Worm (Caenorhabditis elegans) whole organism, young adult: ENCODE results near the gene T19B10.12.
A peak's percentile ranks its signal among the peaks of the same experiment; 100 is the strongest.

Experiments used
- B0261.1 ChIP-seq: sonication (generic microtip); optimal IDR thresholded peaks from 2 replicates; lab custom pipeline; 2016; ENCODE audit warnings: mild to moderate bottlenecking, missing genetic modification characterization, moderate library complexity, missing compliant biosample characterization
- D2030.7 ChIP-seq: fragments of 200-800 bp; sonication (Bioruptor generic); IDR thresholded peaks from 2 replicates; pipeline ENCODE4 v1.3.6; 2022; ENCODE audit warnings: missing genetic modification reagents, missing genetic modification characterization, missing compliant biosample characterization
- F10E7.11 ChIP-seq: sonication (generic microtip); optimal IDR thresholded peaks from 2 replicates; lab custom pipeline; 2017; ENCODE audit warnings: mild to moderate bottlenecking, missing genetic modification characterization, moderate library complexity, missing compliant biosample characterization
- F57A8.1 ChIP-seq: fragments of 200-800 bp; sonication (Bioruptor generic); optimal IDR thresholded peaks from 2 replicates; lab custom pipeline; 2018; ENCODE audit warnings: mild to moderate bottlenecking, missing genetic modification characterization, moderate library complexity, missing compliant biosample characterization
- Y53F4B.3 ChIP-seq: fragments of 200-800 bp; sonication (Bioruptor generic); IDR thresholded peaks from 2 replicates; pipeline ENCODE4 v1.3.6; 2022; ENCODE audit warnings: missing genetic modification reagents, missing genetic modification characterization, missing compliant biosample characterization
- Y53G8AR.9 ChIP-seq: fragments of 200-800 bp; sonication (Bioruptor generic); conservative IDR thresholded peaks from 2 replicates; pipeline ENCODE4 v1.3.6; 2022; ENCODE audit warnings: missing genetic modification reagents, missing genetic modification characterization, missing compliant biosample characterization
- Y67H2A.10 ChIP-seq: fragments of 200-800 bp; sonication (Bioruptor generic); conservative IDR thresholded peaks from 2 replicates; pipeline ENCODE4 v1.3.6; 2022; ENCODE audit warnings: missing genetic modification reagents, missing genetic modification characterization, missing compliant biosample characterization
- Y95B8A.8 ChIP-seq: fragments of 200-800 bp; sonication (Bioruptor generic); IDR thresholded peaks from 2 replicates; pipeline ENCODE4 v1.3.6; 2022; ENCODE audit warnings: missing genetic modification reagents, missing genetic modification characterization, missing compliant biosample characterization
- akir-1 ChIP-seq: fragments of 200-800 bp; sonication (Bioruptor generic); optimal IDR thresholded peaks from 2 replicates; lab custom pipeline; 2018; ENCODE audit warnings: mild to moderate bottlenecking, missing genetic modification characterization, moderate library complexity, missing compliant biosample characterization
- ama-1 ChIP-seq, 3 experiments: fragments of 150-350 bp in 1 of 3; sonication (generic microtip) in 2 of 3; optimal IDR thresholded peaks; 2 replicates each; lab custom pipeline; 2014 to 2018; ENCODE audit warnings: missing biosample characterization in 2 of 3, missing genetic modification characterization in 2 of 3, missing genetic modification reagents in 2 of 3
- aptf-2 ChIP-seq: fragments of 200-800 bp; sonication (Bioruptor generic); conservative IDR thresholded peaks from 2 replicates; pipeline ENCODE4 v1.3.6; 2022; ENCODE audit warnings: missing genetic modification reagents, missing genetic modification characterization, missing compliant biosample characterization
- aptf-3 ChIP-seq: fragments of 200-800 bp; sonication (Bioruptor generic); IDR thresholded peaks from 2 replicates; pipeline ENCODE4 v1.3.6; 2022; ENCODE audit warnings: missing genetic modification characterization, missing compliant biosample characterization
- atf-7 ChIP-seq: sonication (generic microtip); optimal IDR thresholded peaks from 2 replicates; lab custom pipeline; 2017; ENCODE audit warnings: mild to moderate bottlenecking, missing genetic modification characterization, missing compliant biosample characterization
- attf-5 ChIP-seq: fragments of 200-800 bp; sonication (Bioruptor generic); optimal IDR thresholded peaks from 2 replicates; lab custom pipeline; 2018; ENCODE audit warnings: mild to moderate bottlenecking, missing genetic modification characterization, missing compliant biosample characterization
- bed-1 ChIP-seq: fragments of 200-800 bp; sonication (Bioruptor generic); IDR thresholded peaks from 2 replicates; pipeline ENCODE4 v1.3.6; 2022; ENCODE audit warnings: missing genetic modification reagents, missing genetic modification characterization, missing compliant biosample characterization
- ceh-79 ChIP-seq: sonication (generic microtip); optimal IDR thresholded peaks from 2 replicates; lab custom pipeline; 2017; ENCODE audit warnings: mild to moderate bottlenecking, missing genetic modification characterization, missing compliant biosample characterization
- ceh-91 ChIP-seq: fragments of 200-800 bp; sonication (Bioruptor generic); IDR thresholded peaks from 2 replicates; pipeline ENCODE4 v1.3.6; 2022; ENCODE audit warnings: missing genetic modification reagents, missing genetic modification characterization, missing compliant biosample characterization
- die-1 ChIP-seq: sonication (generic microtip); optimal IDR thresholded peaks from 2 replicates; lab custom pipeline; 2016; ENCODE audit warnings: missing genotype, mild to moderate bottlenecking, missing genetic modification characterization, missing compliant biosample characterization
- egl-18 ChIP-seq: fragments of 200-800 bp; sonication (Bioruptor generic); IDR thresholded peaks from 2 replicates; pipeline ENCODE4 v1.3.6; 2022; ENCODE audit warnings: missing genetic modification reagents, missing genetic modification characterization, missing compliant biosample characterization
- hlh-26 ChIP-seq: fragments of 200-800 bp; sonication (Bioruptor generic); conservative IDR thresholded peaks from 2 replicates; pipeline ENCODE4 v1.3.6; 2022; ENCODE audit warnings: missing genetic modification reagents, missing genetic modification characterization, missing compliant biosample characterization
- hmg-1.2 ChIP-seq: fragments of 200-800 bp; sonication (Bioruptor generic); IDR thresholded peaks from 2 replicates; pipeline ENCODE4 v1.3.6; 2022; ENCODE audit warnings: missing genetic modification reagents, missing genetic modification characterization, missing compliant biosample characterization
- hmg-20 ChIP-seq: fragments of 200-800 bp; sonication (Bioruptor generic); IDR thresholded peaks from 2 replicates; pipeline ENCODE4 v1.3.6; 2022; ENCODE audit warnings: missing genetic modification reagents, missing genetic modification characterization, missing compliant biosample characterization
- let-607 ChIP-seq, 2 experiments: fragments of 200-800 bp in 1 of 2; sonication (Bioruptor generic) in 1 of 2; sonication (generic microtip) in 1 of 2; optimal IDR thresholded peaks; 2 replicates each; lab custom pipeline; 2016 to 2018; ENCODE audit warnings: mild to moderate bottlenecking in 2 of 2, missing compliant biosample characterization in 2 of 2, missing genetic modification characterization in 2 of 2, moderate library complexity in 2 of 2, missing genotype in 1 of 2
- lsy-27 ChIP-seq: sonication (generic microtip); optimal IDR thresholded peaks from 2 replicates; lab custom pipeline; 2017; ENCODE audit warnings: missing genetic modification characterization, mild to moderate bottlenecking, missing compliant biosample characterization, antibody characterized with exemption, missing genotype, borderline replicate concordance; ENCODE audit not compliant: insufficient read depth
- madf-10 ChIP-seq: sonication (generic microtip); optimal IDR thresholded peaks from 2 replicates; lab custom pipeline; 2016; ENCODE audit warnings: mild to moderate bottlenecking, missing genetic modification characterization, missing compliant biosample characterization
- madf-3 ChIP-seq: fragments of 200-800 bp; sonication (Bioruptor generic); IDR thresholded peaks from 2 replicates; pipeline ENCODE4 v1.3.6; 2022; ENCODE audit warnings: missing genetic modification reagents, missing genetic modification characterization, missing compliant biosample characterization
- madf-6 ChIP-seq: fragments of 200-800 bp; sonication (Bioruptor generic); IDR thresholded peaks from 2 replicates; pipeline ENCODE4 v1.3.6; 2022; ENCODE audit warnings: missing genetic modification reagents, missing genetic modification characterization, missing compliant biosample characterization
- mes-4 ChIP-seq: sonication (generic microtip); optimal IDR thresholded peaks from 2 replicates; lab custom pipeline; 2016; ENCODE audit warnings: missing genotype, missing genetic modification characterization, missing compliant biosample characterization
- nfyb-1 ChIP-seq: fragments of 200-800 bp; sonication (Bioruptor generic); IDR thresholded peaks from 2 replicates; pipeline ENCODE4 v1.3.6; 2022; ENCODE audit warnings: missing genetic modification reagents, missing genetic modification characterization, missing compliant biosample characterization
- nhr-27 ChIP-seq: fragments of 200-800 bp; sonication (Bioruptor generic); optimal IDR thresholded peaks from 2 replicates; lab custom pipeline; 2018; ENCODE audit warnings: mild to moderate bottlenecking, missing genetic modification characterization, moderate library complexity, missing compliant biosample characterization
- rec-8 ChIP-seq, 2 experiments: sonication (generic microtip); optimal IDR thresholded peaks; 2 replicates each; lab custom pipeline; 2016; ENCODE audit warnings: mild to moderate bottlenecking in 2 of 2, missing genetic modification characterization in 2 of 2, missing genetic modification reagents in 2 of 2, missing genotype in 2 of 2, missing biosample characterization in 1 of 2, missing compliant biosample characterization in 1 of 2, moderate library complexity in 1 of 2
- rpc-1 ChIP-seq, 2 experiments: fragments of 150-350 bp in 1 of 2; sonication (generic microtip) in 1 of 2; optimal IDR thresholded peaks; 2 replicates each; lab custom pipeline; 2014 to 2018; ENCODE audit warnings: missing biosample characterization in 1 of 2, missing genetic modification characterization in 1 of 2, missing genetic modification reagents in 1 of 2, missing genotype in 1 of 2
- snpc-1.1 ChIP-seq: sonication (generic microtip); optimal IDR thresholded peaks from 2 replicates; lab custom pipeline; 2017; ENCODE audit warnings: missing genetic modification characterization, mild to moderate bottlenecking, missing compliant biosample characterization, antibody characterized with exemption, moderate library complexity, missing genotype, missing genetic modification reagents; ENCODE audit not compliant: insufficient read depth
- snpc-3.4 ChIP-seq: sonication (generic microtip); optimal IDR thresholded peaks from 2 replicates; lab custom pipeline; 2017; ENCODE audit warnings: missing genetic modification characterization, mild to moderate bottlenecking, missing compliant biosample characterization, antibody characterized with exemption, moderate library complexity, missing genotype, missing genetic modification reagents
- snpc-4 ChIP-seq, 5 experiments: fragments of 150-350 bp in 1 of 5; sonication (generic microtip) in 4 of 5; optimal IDR thresholded peaks; 2 replicates each; lab custom pipeline; 2014 to 2018; ENCODE audit warnings: missing genetic modification characterization in 5 of 5, missing biosample characterization in 3 of 5, antibody characterized with exemption in 2 of 5, mild to moderate bottlenecking in 2 of 5, missing compliant biosample characterization in 2 of 5, missing genotype in 2 of 5, moderate library complexity in 2 of 5, missing genetic modification reagents in 1 of 5
- sptf-2 ChIP-seq: fragments of 200-800 bp; sonication (Bioruptor generic); optimal IDR thresholded peaks from 2 replicates; lab custom pipeline; 2018; ENCODE audit warnings: mild to moderate bottlenecking, missing genetic modification characterization, missing compliant biosample characterization
- tbp1 ChIP-seq: fragments of 200-800 bp; sonication (Bioruptor generic); optimal IDR thresholded peaks from 2 replicates; lab custom pipeline; 2018; ENCODE audit warnings: mild to moderate bottlenecking, missing genetic modification characterization, missing compliant biosample characterization
- tlf-1 ChIP-seq: fragments of 200-800 bp; sonication (Bioruptor generic); optimal IDR thresholded peaks from 2 replicates; lab custom pipeline; 2018; ENCODE audit warnings: mild to moderate bottlenecking, missing genetic modification characterization, missing compliant biosample characterization
- unc-130 ChIP-seq: sonication (generic microtip); optimal IDR thresholded peaks from 2 replicates; lab custom pipeline; 2016; ENCODE audit warnings: missing genetic modification reagents, missing genetic modification characterization, missing compliant biosample characterization
- xnd-1 ChIP-seq: sonication (generic microtip); optimal IDR thresholded peaks from 2 replicates; lab custom pipeline; 2016; ENCODE audit warnings: missing genotype, missing genetic modification reagents, missing genetic modification characterization, missing compliant biosample characterization
- zim-3 ChIP-seq: sonication (generic microtip); optimal IDR thresholded peaks from 2 replicates; lab custom pipeline; 2017; ENCODE audit warnings: mild to moderate bottlenecking, missing genetic modification characterization, moderate library complexity, missing compliant biosample characterization

T19B10.12 gene

DNA sequence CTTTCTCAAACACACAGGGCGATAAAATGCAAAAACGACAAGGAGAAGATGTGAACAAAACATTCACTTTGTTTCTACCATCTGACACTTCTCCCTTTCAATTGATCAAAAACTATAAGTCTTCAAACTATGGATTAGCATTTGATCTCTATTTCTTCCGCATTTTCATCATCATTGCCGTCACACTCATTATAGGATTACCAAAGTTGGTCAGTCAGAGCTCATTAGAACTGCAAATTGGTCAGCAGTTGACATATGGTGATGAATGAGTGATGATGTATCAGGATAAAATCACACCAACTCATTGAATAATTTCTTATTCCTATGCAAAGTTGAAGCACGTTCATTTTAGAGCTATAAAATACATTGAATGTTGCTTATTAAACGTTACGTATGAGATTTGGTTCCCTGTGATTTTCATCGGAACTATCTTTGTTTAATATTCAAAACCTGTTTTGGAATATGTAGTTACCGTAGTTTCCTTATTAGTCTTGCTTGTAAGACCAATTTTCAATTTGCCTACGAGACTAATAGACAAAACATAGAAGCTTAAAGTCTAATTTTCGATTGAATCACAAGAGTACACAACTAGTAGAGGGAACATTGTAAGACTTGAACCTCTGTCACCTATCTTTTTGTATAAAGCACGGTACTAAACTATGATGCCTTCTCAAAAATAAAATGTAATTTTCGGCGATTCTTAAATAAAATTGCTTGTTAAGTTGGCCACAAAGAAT, 41.2 kb upstream of the T19B10.12 start:
- TF ChIP-seq akir-1 (GFP tag; lab: Kevin White, UChicago) (no peak), tbp1 (GFP tag; lab: Kevin White, UChicago) (no peak), die-1 (tag; lab: Kevin White, UChicago) (no peak), atf-7 (tag; lab: Kevin White, UChicago) (no peak), snpc-4 (GFP tag; optimal IDR thresholded peaks at IDR 0.05; lab: Kevin White, UChicago) (no peak), snpc-4 (tag; optimal IDR thresholded peaks at IDR 0.05; lab: Kevin White, UChicago) (no peak), aptf-2 (GFP tag; lab: Robert Waterston, UW) (no peak), snpc-1.1 (tag; lab: Kevin White, UChicago) (no peak), zim-3 (no peak), madf-10 (tag; lab: Kevin White, UChicago) (no peak), nfyb-1 (GFP tag; lab: Robert Waterston, UW) (no peak), Y67H2A.10 (GFP tag; lab: Robert Waterston, UW) (no peak), lsy-27 (no peak), hlh-26 (no peak), xnd-1 (tag; lab: Kevin White, UChicago) (no peak), nhr-27 (tag; lab: Kevin White, UChicago) (no peak), bed-1 (GFP tag; lab: Robert Waterston, UW) (no peak), unc-130 (GFP tag; lab: Kevin White, UChicago) (no peak), let-607 (tag; optimal IDR thresholded peaks at IDR 0.05; lab: Kevin White, UChicago) (no peak), Y95B8A.8 (GFP tag; lab: Robert Waterston, UW) (no peak), D2030.7 (GFP tag; lab: Robert Waterston, UW) (no peak)
- TF ChIP-seq, all 124 proteins: peak for 0

DNA sequence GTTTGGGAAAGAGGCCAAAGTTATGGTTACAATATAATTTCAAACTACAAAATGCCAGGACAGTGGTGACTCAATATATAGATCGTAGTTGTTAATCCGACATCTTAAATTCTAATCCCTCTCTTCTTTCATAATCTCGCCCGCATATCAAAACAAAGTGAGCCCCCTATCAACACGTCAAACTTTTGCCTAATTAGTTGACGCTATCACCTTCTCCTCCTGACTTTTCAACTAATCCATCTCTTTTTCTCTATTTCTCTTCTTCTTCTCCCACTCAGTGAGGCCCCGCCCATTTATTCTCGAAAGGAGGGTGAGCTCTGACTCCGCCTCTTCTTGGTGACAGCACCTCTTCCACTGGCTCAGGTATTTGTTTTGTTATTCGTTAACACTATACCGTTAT, 39.5 kb upstream of the T19B10.12 start:
- 0 out of 2 replicates have a peak, but pooled peaks have one; percentile 11 for TF ChIP-seq hmg-1.2 (GFP tag; lab: Robert Waterston, UW)
- no peak for TF ChIP-seq mes-4 (tag; lab: Kevin White, UChicago)

DNA sequence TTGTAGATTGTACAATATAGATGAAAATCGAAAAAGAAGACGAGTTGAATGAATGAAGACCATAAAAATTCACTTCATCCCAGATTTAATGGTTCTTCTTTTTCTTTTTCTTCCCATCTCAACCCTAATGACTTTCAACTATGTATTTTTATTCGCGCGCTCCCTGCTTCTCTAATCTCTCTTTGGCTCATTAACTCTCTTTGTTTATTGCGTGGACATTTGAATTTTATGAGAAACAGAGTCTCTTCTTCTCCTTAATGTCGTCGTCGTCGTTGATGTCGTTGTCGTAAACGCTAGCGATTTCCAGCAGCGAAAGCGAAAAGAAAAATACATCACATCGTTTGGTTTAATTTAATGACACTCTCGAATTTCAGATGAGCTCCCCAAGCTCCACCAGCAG, 36.3 kb upstream of the T19B10.12 start:
- TF ChIP-seq rec-8 (tag; optimal IDR thresholded peaks at IDR 0.05; lab: Kevin White, UChicago) = no peak
- TF ChIP-seq snpc-3.4 = no peak
- no peak for TF ChIP-seq ama-1 (optimal IDR thresholded peaks at IDR 0.05; lab: Kevin White, UChicago)
- TF ChIP-seq ama-1 (GFP tag; optimal IDR thresholded peaks at IDR 0.05; lab: Kevin White, UChicago) = no peak
- no peak for TF ChIP-seq Y53G8AR.9
- no peak for TF ChIP-seq ceh-91 (GFP tag; lab: Robert Waterston, UW)
- TF ChIP-seq F57A8.1 (GFP tag; lab: Kevin White, UChicago) = no peak
- no peak for TF ChIP-seq hlh-26
- no peak for TF ChIP-seq tlf-1 (GFP tag; lab: Kevin White, UChicago)

DNA sequence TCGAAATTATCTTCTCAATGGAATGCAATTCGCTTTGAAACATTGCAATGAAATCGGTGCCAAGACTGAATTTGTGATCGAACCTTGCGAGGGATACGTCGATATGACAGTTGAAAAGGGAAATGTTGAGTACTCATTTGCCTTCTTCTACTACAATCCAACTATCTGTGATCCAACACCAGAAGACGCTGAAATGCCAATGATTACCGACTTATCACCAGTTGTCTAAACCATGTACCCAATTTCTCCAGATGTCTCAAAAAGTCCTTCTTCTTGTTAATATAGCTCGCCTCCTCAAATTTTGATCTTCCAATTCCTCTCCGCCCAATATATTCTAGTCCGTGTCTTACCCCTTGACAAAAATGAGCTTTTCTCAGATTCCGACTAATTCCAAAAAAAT, 34.7 kb upstream of the T19B10.12 start:
- TF ChIP-seq rpc-1 (optimal IDR thresholded peaks at IDR 0.05; lab: Kevin White, UChicago) (no peak), rpc-1 (tag; optimal IDR thresholded peaks at IDR 0.05; lab: Kevin White, UChicago) (no peak), madf-3 (no peak), rec-8 (tag; optimal IDR thresholded peaks at IDR 0.05; lab: Kevin White, UChicago) (no peak), madf-10 (tag; lab: Kevin White, UChicago) (no peak), ceh-79 (tag; lab: Kevin White, UChicago) (no peak), F10E7.11 (tag; lab: Kevin White, UChicago) (no peak), B0261.1 (tag; lab: Kevin White, UChicago) (no peak), egl-18 (GFP tag; lab: Robert Waterston, UW) (no peak), lsy-27 (no peak), aptf-3 (GFP tag; lab: Robert Waterston, UW) (no peak), madf-6 (GFP tag; lab: Robert Waterston, UW) (no peak), hmg-20 (GFP tag; lab: Robert Waterston, UW) (no peak), Y53F4B.3 (GFP tag; lab: Robert Waterston, UW) (no peak), die-1 (tag; lab: Kevin White, UChicago) (no peak), attf-5 (GFP tag; lab: Kevin White, UChicago) (no peak), sptf-2 (GFP tag; lab: Kevin White, UChicago) (no peak)
